Fruit fly (Drosophila melanogaster) whole organism, embryonic: ENCODE data around the gene CG5639.
A peak's percentile ranks its signal among the peaks of the same experiment; 100 is the strongest.

Experiments used
- Bgb ChIP-seq: fragments of 200-800 bp; sonication (Bioruptor generic); IDR thresholded peaks from 2 replicates; pipeline ENCODE4 v1.3.6; 2022; ENCODE audit warnings: missing biosample characterization, missing genetic modification characterization; ENCODE audit not compliant: partially characterized antibody
- CG10209 ChIP-seq: fragments of 200-800 bp; sonication (Bioruptor generic); optimal IDR thresholded peaks from 3 replicates; lab custom pipeline; 2017; ENCODE audit warnings: missing biosample characterization, mild to moderate bottlenecking, missing genetic modification characterization, missing genetic modification reagents
- CG11398 ChIP-seq: fragments of 200-800 bp; sonication (Bioruptor generic); optimal IDR thresholded peaks from 2 replicates; lab custom pipeline; 2016; ENCODE audit warnings: missing biosample characterization, missing genetic modification characterization
- CG14014 ChIP-seq: fragments of 200-800 bp; sonication (Bioruptor generic); IDR thresholded peaks from 2 replicates; pipeline ENCODE4 v1.3.6; 2022; ENCODE audit warnings: missing biosample characterization, missing genetic modification characterization
- CG15696 ChIP-seq: fragments of 200-800 bp; sonication (Bioruptor generic); optimal IDR thresholded peaks from 2 replicates; lab custom pipeline; 2019; ENCODE audit warnings: missing biosample characterization, mild to moderate bottlenecking, missing genetic modification characterization, moderate library complexity
- CG1647 ChIP-seq: fragments of 200-800 bp; sonication (Bioruptor generic); optimal IDR thresholded peaks from 3 replicates; lab custom pipeline; 2016; ENCODE audit warnings: missing biosample characterization, missing genetic modification characterization
- CG16863 ChIP-seq: fragments of 200-800 bp; sonication (Bioruptor generic); optimal IDR thresholded peaks from 3 replicates; lab custom pipeline; 2016; ENCODE audit warnings: missing biosample characterization, missing genetic modification characterization
- CG17359 ChIP-seq: fragments of 200-800 bp; sonication (Bioruptor generic); optimal IDR thresholded peaks from 3 replicates; lab custom pipeline; 2018; ENCODE audit warnings: missing biosample characterization, mild to moderate bottlenecking, missing genetic modification characterization, moderate library complexity
- CG17612 ChIP-seq: fragments of 200-800 bp; sonication (Bioruptor generic); IDR thresholded peaks from 2 replicates; pipeline ENCODE4 v1.3.6; 2022; ENCODE audit warnings: missing biosample characterization, missing genetic modification characterization
- CG2129 ChIP-seq: fragments of 200-800 bp; sonication (Bioruptor generic); IDR thresholded peaks from 2 replicates; pipeline ENCODE4 v1.3.6; 2022; ENCODE audit warnings: missing biosample characterization, missing genetic modification characterization; ENCODE audit not compliant: partially characterized antibody
- CG30020 ChIP-seq: fragments of 200-800 bp; optimal IDR thresholded peaks from 2 replicates; lab custom pipeline; 2019; ENCODE audit warnings: missing biosample characterization, mild to moderate bottlenecking, missing genetic modification characterization, moderate library complexity
- CG32767 ChIP-seq: fragments of 200-800 bp; sonication (Bioruptor generic); IDR thresholded peaks from 2 replicates; pipeline ENCODE4 v1.3.6; 2022; ENCODE audit warnings: missing biosample characterization, missing genetic modification characterization
- CG3726 ChIP-seq: fragments of 200-800 bp; sonication (Bioruptor generic); IDR thresholded peaks from 3 replicates; pipeline ENCODE4, ENCODE4 v1.3.6; 2022; ENCODE audit warnings: missing biosample characterization, missing genetic modification characterization
- CG5245 ChIP-seq: fragments of 200-800 bp; sonication (Bioruptor generic); optimal IDR thresholded peaks from 3 replicates; lab custom pipeline; 2016; ENCODE audit warnings: missing biosample characterization, missing genetic modification characterization
- CG7928 ChIP-seq: fragments of 200-800 bp; sonication (Bioruptor generic); optimal IDR thresholded peaks from 2 replicates; lab custom pipeline; 2017; ENCODE audit warnings: missing biosample characterization, mild to moderate bottlenecking, missing genetic modification characterization
- CTCF ChIP-seq: fragments of 200-800 bp; sonication (Bioruptor generic); optimal IDR thresholded peaks from 2 replicates; lab custom pipeline; 2017; ENCODE audit warnings: missing biosample characterization, mild to moderate bottlenecking, missing genetic modification characterization, moderate library complexity
- Dbx ChIP-seq: fragments of 200-800 bp; sonication (Bioruptor generic); IDR thresholded peaks from 3 replicates; pipeline ENCODE4 v1.3.6; 2022; ENCODE audit warnings: missing biosample characterization, missing genetic modification characterization
- Doc3 ChIP-seq: fragments of 200-800 bp; sonication (Bioruptor generic); IDR thresholded peaks from 3 replicates; pipeline ENCODE4 v1.3.6; 2022; ENCODE audit warnings: missing biosample characterization, missing genetic modification characterization; ENCODE audit not compliant: partially characterized antibody
- Dp ChIP-seq: fragments of 200-800 bp; sonication (Bioruptor generic); optimal IDR thresholded peaks from 2 replicates; lab custom pipeline; 2018; ENCODE audit warnings: missing biosample characterization, mild to moderate bottlenecking, missing genetic modification characterization, moderate library complexity
- Dref ChIP-seq: fragments of 200-800 bp; sonication (Bioruptor generic); IDR thresholded peaks from 2 replicates; pipeline ENCODE4 v1.3.6; 2022; ENCODE audit warnings: missing biosample characterization, missing genetic modification characterization
- Ets97D ChIP-seq: fragments of 200-800 bp; sonication (Bioruptor generic); optimal IDR thresholded peaks from 3 replicates; lab custom pipeline; 2016; ENCODE audit warnings: missing biosample characterization, missing genetic modification characterization
- Fer2 ChIP-seq: fragments of 200-800 bp; sonication (Bioruptor generic); optimal IDR thresholded peaks from 2 replicates; lab custom pipeline; 2018; ENCODE audit warnings: missing biosample characterization, mild to moderate bottlenecking, missing genetic modification characterization, moderate library complexity
- HmgD ChIP-seq: fragments of 200-800 bp; sonication (Bioruptor generic); optimal IDR thresholded peaks from 3 replicates; lab custom pipeline; 2016; ENCODE audit warnings: missing biosample characterization, missing genetic modification characterization
- Hsf ChIP-seq: fragments of 200-800 bp; sonication (Bioruptor generic); optimal IDR thresholded peaks from 3 replicates; lab custom pipeline; 2016; ENCODE audit warnings: missing biosample characterization, missing genetic modification characterization
- Med ChIP-seq: fragments of 200-800 bp; sonication (Bioruptor generic); peaks from one replicate; lab custom pipeline; 2016; ENCODE audit warnings: missing biosample characterization, missing genetic modification characterization, mild to moderate bottlenecking, inconsistent platforms, moderate library complexity
- Mrtf ChIP-seq: fragments of 200-800 bp; sonication (Bioruptor generic); IDR thresholded peaks from 3 replicates; pipeline ENCODE4 v1.3.6; 2022; ENCODE audit warnings: missing biosample characterization, missing genetic modification characterization
- Nf-YB ChIP-seq: fragments of 200-800 bp; sonication (Bioruptor generic); optimal IDR thresholded peaks from 3 replicates; lab custom pipeline; 2019; ENCODE audit warnings: missing biosample characterization, mild to moderate bottlenecking, missing genetic modification characterization, moderate library complexity
- Sry-β ChIP-seq: fragments of 200-800 bp; sonication (Bioruptor generic); optimal IDR thresholded peaks from 2 replicates; lab custom pipeline; 2018; ENCODE audit warnings: missing biosample characterization, mild to moderate bottlenecking, missing genetic modification characterization, moderate library complexity
- ab ChIP-seq: fragments of 200-800 bp; sonication (Bioruptor generic); optimal IDR thresholded peaks from 2 replicates; lab custom pipeline; 2016; ENCODE audit warnings: missing biosample characterization, missing genetic modification characterization
- amos ChIP-seq: fragments of 200-800 bp; sonication (Bioruptor generic); IDR thresholded peaks from 2 replicates; pipeline ENCODE4 v1.3.6; 2022; ENCODE audit warnings: missing biosample characterization, missing genetic modification characterization; ENCODE audit not compliant: partially characterized antibody
- bab2 ChIP-seq: fragments of 200-800 bp; sonication (Bioruptor generic); optimal IDR thresholded peaks from 2 replicates; lab custom pipeline; 2016; ENCODE audit warnings: missing biosample characterization, missing genetic modification characterization
- dan ChIP-seq: fragments of 200-800 bp; sonication (Bioruptor generic); IDR thresholded peaks from 2 replicates; pipeline ENCODE4 v1.3.6; 2022; ENCODE audit warnings: missing biosample characterization, missing genetic modification characterization
- dm ChIP-seq: fragments of 200-800 bp; sonication (Bioruptor generic); optimal IDR thresholded peaks from 3 replicates; lab custom pipeline; 2016; ENCODE audit warnings: missing biosample characterization, missing genetic modification characterization
- dpn ChIP-seq, 2 experiments: fragments of 200-800 bp; sonication (Bioruptor generic); optimal IDR thresholded peaks; 3 replicates each; lab custom pipeline; 2016; ENCODE audit warnings: missing biosample characterization in 2 of 2, missing genetic modification characterization in 2 of 2
- esg ChIP-seq: fragments of 200-800 bp; sonication (Bioruptor generic); conservative IDR thresholded peaks from 2 replicates; pipeline ENCODE4 v1.3.6; 2022; ENCODE audit warnings: missing biosample characterization, missing genetic modification characterization
- ewg ChIP-seq: fragments of 200-800 bp; sonication (Bioruptor generic); optimal IDR thresholded peaks from 3 replicates; lab custom pipeline; 2017; ENCODE audit warnings: mild to moderate bottlenecking, missing biosample characterization, missing genetic modification reagents, missing genetic modification characterization
- gcm ChIP-seq: fragments of 200-800 bp; sonication (Bioruptor generic); optimal IDR thresholded peaks from 2 replicates; lab custom pipeline; 2019; ENCODE audit warnings: missing biosample characterization, mild to moderate bottlenecking, missing genetic modification characterization, moderate library complexity
- gcm2 ChIP-seq: fragments of 200-800 bp; sonication (Bioruptor generic); optimal IDR thresholded peaks from 2 replicates; lab custom pipeline; 2016; ENCODE audit warnings: missing biosample characterization, missing genetic modification characterization
- gem ChIP-seq: fragments of 200-800 bp; sonication (Bioruptor generic); optimal IDR thresholded peaks from 2 replicates; lab custom pipeline; 2019; ENCODE audit warnings: missing biosample characterization, mild to moderate bottlenecking, missing genetic modification characterization, moderate library complexity
- gsb ChIP-seq: fragments of 200-800 bp; sonication (Bioruptor generic); IDR thresholded peaks from 2 replicates; pipeline ENCODE4 v1.3.6; 2022; ENCODE audit warnings: missing biosample characterization, missing genetic modification characterization
- ken ChIP-seq: fragments of 200-800 bp; sonication (Bioruptor generic); IDR thresholded peaks from 3 replicates; pipeline ENCODE4 v1.3.6; 2022; ENCODE audit warnings: missing biosample characterization, missing genetic modification characterization
- mam ChIP-seq: fragments of 200-800 bp; sonication (Bioruptor generic); optimal IDR thresholded peaks from 3 replicates; lab custom pipeline; 2016; ENCODE audit warnings: missing biosample characterization, missing genetic modification characterization
- nom ChIP-seq: fragments of 200-800 bp; sonication (Bioruptor generic); optimal IDR thresholded peaks from 2 replicates; lab custom pipeline; 2017; ENCODE audit warnings: missing biosample characterization, missing genetic modification characterization, mild to moderate bottlenecking, moderate library complexity, missing genetic modification reagents
- org-1 ChIP-seq: fragments of 200-800 bp; sonication (Bioruptor generic); optimal IDR thresholded peaks from 2 replicates; lab custom pipeline; 2017; ENCODE audit warnings: missing biosample characterization, missing genetic modification characterization
- otp ChIP-seq: fragments of 200-800 bp; sonication (Bioruptor generic); IDR thresholded peaks from 3 replicates; pipeline ENCODE4, ENCODE4 v1.3.6; 2022; ENCODE audit warnings: missing biosample characterization, missing genetic modification characterization
- pfk ChIP-seq: fragments of 200-800 bp; sonication (Bioruptor generic); optimal IDR thresholded peaks from 2 replicates; lab custom pipeline; 2018; ENCODE audit warnings: missing biosample characterization, mild to moderate bottlenecking, missing genetic modification characterization, moderate library complexity
- sens ChIP-seq: fragments of 200-800 bp; sonication (Bioruptor generic); peaks from one replicate; lab custom pipeline; 2016; ENCODE audit warnings: missing biosample characterization, missing genetic modification characterization
- stwl ChIP-seq: fragments of 200-800 bp; sonication (Bioruptor generic); optimal IDR thresholded peaks from 3 replicates; lab custom pipeline; 2018; ENCODE audit warnings: missing biosample characterization, mild to moderate bottlenecking, missing genetic modification characterization, moderate library complexity
- sug ChIP-seq: fragments of 200-800 bp; optimal IDR thresholded peaks from 2 replicates; lab custom pipeline; 2019; ENCODE audit warnings: missing biosample characterization, mild to moderate bottlenecking, missing genetic modification characterization, moderate library complexity
- wor ChIP-seq: fragments of 200-800 bp; sonication (Bioruptor generic); IDR thresholded peaks from 2 replicates; pipeline ENCODE4 v1.3.6; 2022; ENCODE audit warnings: missing biosample characterization, missing genetic modification characterization
- zfh1 ChIP-seq: fragments of 200-800 bp; sonication (Bioruptor generic); IDR thresholded peaks from 3 replicates; pipeline ENCODE4 v1.3.6; 2022; ENCODE audit warnings: missing biosample characterization, missing genetic modification characterization

The CG5639 gene

DNA sequence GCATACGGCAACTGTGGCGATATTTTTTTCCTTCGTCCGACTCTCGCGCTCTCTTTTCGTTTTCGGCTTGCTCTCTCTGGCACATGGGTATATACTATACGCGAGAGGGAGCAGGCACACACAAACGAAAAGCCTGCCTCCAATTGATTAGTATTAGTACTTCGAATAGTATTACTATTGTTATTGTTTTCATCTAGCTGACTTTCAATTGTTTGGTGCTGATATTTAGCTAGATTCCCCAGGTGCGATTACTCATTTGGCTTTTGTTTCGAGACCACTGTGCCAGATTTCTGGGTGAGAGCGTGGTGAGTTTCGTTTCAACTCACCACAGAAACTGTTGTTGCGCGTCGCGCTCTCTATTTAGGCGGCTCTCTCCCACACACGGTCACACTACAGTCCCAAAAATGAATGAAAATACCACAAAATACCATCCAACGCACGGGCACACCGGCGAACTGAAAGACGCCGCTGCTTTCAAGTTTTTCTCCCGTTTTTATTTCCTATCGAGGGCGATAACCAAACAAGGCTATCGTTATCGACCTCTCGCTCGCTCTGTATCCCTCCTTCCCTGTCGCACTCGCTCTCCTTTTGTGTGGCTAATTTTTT, 14.6 kb downstream of the CG5639 start (continued):
- TF ChIP-seq CG30020 (tag; lab: Kevin White, UChicago) (no peak), CG7928 (GFP tag; lab: Kevin White, UChicago) (no peak), ab (no peak), dan (no peak), CG5245 (GFP tag; lab: Kevin White, UChicago) (peak; percentile 16), gcm (GFP tag; lab: Kevin White, UChicago) (peak; percentile 69), Mrtf (no peak), otp (GFP tag; lab: Robert Waterston, UW) (no peak), amos (GFP tag; lab: Robert Waterston, UW) (no peak), CG32767 (no peak), wor (no peak), org-1 (GFP tag; lab: Kevin White, UChicago) (peak; percentile 50), sug (tag; lab: Kevin White, UChicago) (peak; percentile 67), stwl (tag; lab: Kevin White, UChicago) (peak; percentile 94), CG16863 (GFP tag; lab: Kevin White, UChicago) (peak; percentile 35), gsb (no peak), dpn (GFP tag; optimal IDR thresholded peaks at IDR 0.05; lab: Kevin White, UChicago) (peak; percentile 22 to 60), Nf-YB (peak; percentile 20), CG17612 (GFP tag; lab: Robert Waterston, UW) (no peak), Doc3 (GFP tag; lab: Robert Waterston, UW) (no peak), ewg (peak; percentile 92), CG14014 (GFP tag; lab: Robert Waterston, UW) (no peak), Med (GFP tag; lab: Kevin White, UChicago) (peak; percentile 95), Dp (peak; percentile 57), Dbx (GFP tag; lab: Robert Waterston, UW) (no peak), Dref (no peak), mam (GFP tag; lab: Kevin White, UChicago) (peak; percentile 39), CTCF (peak; percentile 53), nom (GFP tag; lab: Kevin White, UChicago) (peak; percentile 80), Sry-β (GFP tag; lab: Kevin White, UChicago) (no peak), CG11398 (GFP tag; lab: Kevin White, UChicago) (peak; percentile 32), CG1647 (GFP tag; lab: Kevin White, UChicago) (no peak), gem (tag; lab: Kevin White, UChicago) (peak; percentile 62), pfk (peak; percentile 30), Fer2 (no peak), Bgb (GFP tag; lab: Robert Waterston, UW) (no peak), dm (peak; percentile 28), CG17359 (tag; lab: Kevin White, UChicago) (peak; percentile 70), Ets97D (GFP tag; lab: Kevin White, UChicago) (peak; percentile 89), esg (GFP tag; lab: Robert Waterston, UW) (no peak), CG15696 (tag; lab: Kevin White, UChicago) (no peak), CG3726 (no peak), CG2129 (no peak), CG10209 (GFP tag; lab: Kevin White, UChicago) (peak; percentile 21), HmgD (GFP tag; lab: Kevin White, UChicago) (peak; percentile 39), ken (no peak), gcm2 (GFP tag; lab: Kevin White, UChicago) (peak; percentile 15), sens (GFP tag; lab: Kevin White, UChicago) (peak; percentile 95), zfh1 (no peak), Hsf (GFP tag; lab: Kevin White, UChicago) (peak; percentile 34), bab2 (GFP tag; lab: Kevin White, UChicago) (peak; percentile 53)
